Fruit fly (Drosophila melanogaster): ENCODE measurements around the gene CG6293.

The CG6293 gene

dm6 chr3R:10330734-10331642 lies 19.6 kb upstream of the CG6293 start, which contains the start of the genes Bruce and CG12818 (continued):
- TF ChIP-seq NK7.1 (GFP tag; optimal IDR thresholded peaks at IDR 0.05) (peak; percentile 11), CG4424 (GFP tag; optimal IDR thresholded peaks at IDR 0.05) (no peak), pum (GFP tag; optimal IDR thresholded peaks at IDR 0.05) (no peak), nmo (GFP tag; optimal IDR thresholded peaks at IDR 0.05) (no peak), CG2875 (GFP tag; optimal IDR thresholded peaks at IDR 0.05) (no peak), luna (GFP tag; optimal IDR thresholded peaks at IDR 0.05) (no peak), CG43689 (GFP tag; IDR thresholded peaks at IDR 0.05) (no peak), CG6654 (GFP tag; optimal IDR thresholded peaks at IDR 0.05) (no peak), CG3281 (GFP tag; optimal IDR thresholded peaks at IDR 0.05) (no peak), h (optimal IDR thresholded peaks at IDR 0.05) (no peak), CG2199 (GFP tag; IDR thresholded peaks at IDR 0.05) (no peak), CG17328 (GFP tag; IDR thresholded peaks at IDR 0.05) (no peak), rib (GFP tag; IDR thresholded peaks at IDR 0.05) (0 out of 2 replicates have a peak, but pooled peaks have one; percentile 11), Blimp-1 (GFP tag; optimal IDR thresholded peaks at IDR 0.05) (no peak), bbx (GFP tag; IDR thresholded peaks at IDR 0.05; ENCODE audit: partially characterized antibody) (peak; percentile 74), gce (GFP tag; IDR thresholded peaks at IDR 0.05) (no peak), CG17612 (GFP tag; IDR thresholded peaks at IDR 0.05) (no peak), TFAM (GFP tag; optimal IDR thresholded peaks at IDR 0.05) (no peak), Oli (tag; optimal IDR thresholded peaks at IDR 0.05) (no peak), CkIIα-i1 (GFP tag; IDR thresholded peaks at IDR 0.05) (no peak), Optix (GFP tag; IDR thresholded peaks at IDR 0.05) (no peak), inv (GFP tag; IDR thresholded peaks at IDR 0.05; ENCODE audit: partially characterized antibody) (peak; percentile 64), Taf1 (GFP tag; IDR thresholded peaks at IDR 0.05) (no peak), pfk (GFP tag; optimal IDR thresholded peaks at IDR 0.05) (no peak), Atf3 (GFP tag; optimal IDR thresholded peaks at IDR 0.05) (no peak), ara (GFP tag; IDR thresholded peaks at IDR 0.05) (no peak), nerfin-2 (GFP tag; IDR thresholded peaks at IDR 0.05; ENCODE audit: partially characterized antibody) (peak; percentile 91), oc (tag; optimal IDR thresholded peaks at IDR 0.05) (no peak), br (optimal IDR thresholded peaks at IDR 0.05) (no peak), Hr51 (GFP tag; optimal IDR thresholded peaks at IDR 0.05) (no peak), Mrtf (GFP tag; IDR thresholded peaks at IDR 0.05) (no peak), CG3163 (GFP tag; optimal IDR thresholded peaks at IDR 0.05) (no peak), CG10147 (GFP tag; optimal IDR thresholded peaks at IDR 0.05) (no peak), Hr3 (GFP tag; optimal IDR thresholded peaks at IDR 0.05) (no peak), CG2712 (tag; optimal IDR thresholded peaks at IDR 0.05) (no peak), Ets65A (GFP tag) (no peak), CG16813 (GFP tag; IDR thresholded peaks at IDR 0.05; ENCODE audit: partially characterized antibody) (peak; percentile 86), Drgx (GFP tag; IDR thresholded peaks at IDR 0.05) (0 out of 2 replicates have a peak, but pooled peaks have one; percentile 19), CG6272 (GFP tag; IDR thresholded peaks at IDR 0.05) (no peak), B-H2 (GFP tag; optimal IDR thresholded peaks at IDR 0.05) (no peak), Ets97D (GFP tag; optimal IDR thresholded peaks at IDR 0.05) (peak; percentile 64), CG10462 (GFP tag; optimal IDR thresholded peaks at IDR 0.05) (no peak), mirr (GFP tag; optimal IDR thresholded peaks at IDR 0.05) (no peak), CG31441 (GFP tag; IDR thresholded peaks at IDR 0.05) (no peak), mld (GFP tag; IDR thresholded peaks at IDR 0.05; ENCODE audit: partially characterized antibody) (peak; percentile 64; the same call in 1 of the 3 replicates), CG30020 (tag; optimal IDR thresholded peaks at IDR 0.05) (no peak), trem (tag; optimal IDR thresholded peaks at IDR 0.05) (peak; percentile 85), Sry-δ (GFP tag; optimal IDR thresholded peaks at IDR 0.05) (peak; percentile 64), wor (GFP tag; IDR thresholded peaks at IDR 0.05) (no peak), Lim3 (GFP tag; IDR thresholded peaks at IDR 0.05) (no peak)

Data from whole organism, embryonic.